Fruit fly (Drosophila melanogaster) whole organism, embryonic: ENCODE results near the gene AANATL7.

Experiments used
- Atf6 ChIP-seq: fragments of 200-800 bp; sonication (Bioruptor generic); IDR thresholded peaks from 2 replicates; pipeline ENCODE4 v1.3.6; 2022; ENCODE audit warnings: missing biosample characterization, missing genetic modification characterization
- BtbVII ChIP-seq: fragments of 200-800 bp; sonication (Bioruptor generic); optimal IDR thresholded peaks from 3 replicates; lab custom pipeline; 2017; ENCODE audit warnings: missing biosample characterization, mild to moderate bottlenecking, missing genetic modification characterization
- CG12769 ChIP-seq: fragments of 200-800 bp; sonication (Bioruptor generic); optimal IDR thresholded peaks from 2 replicates; lab custom pipeline; 2019; ENCODE audit warnings: missing biosample characterization, mild to moderate bottlenecking, missing genetic modification characterization, moderate library complexity
- CG13894 ChIP-seq: fragments of 200-800 bp; sonication (Bioruptor generic); optimal IDR thresholded peaks from 3 replicates; lab custom pipeline; 2018; ENCODE audit warnings: missing biosample characterization, mild to moderate bottlenecking, missing genetic modification characterization, moderate library complexity
- CG14667 ChIP-seq: fragments of 200-800 bp; sonication (Bioruptor generic); IDR thresholded peaks from 2 replicates; pipeline ENCODE4 v1.3.6; 2022; ENCODE audit warnings: missing biosample characterization, missing genetic modification characterization
- CG14860 ChIP-seq: fragments of 200-800 bp; sonication (Bioruptor generic); IDR thresholded peaks from 3 replicates; pipeline ENCODE4 v1.3.6; 2022; ENCODE audit warnings: missing biosample characterization, missing genetic modification characterization; ENCODE audit not compliant: partially characterized antibody
- CG15011 ChIP-seq: fragments of 200-800 bp; sonication (Bioruptor generic); optimal IDR thresholded peaks from 3 replicates; lab custom pipeline; 2018; ENCODE audit warnings: missing biosample characterization, mild to moderate bottlenecking, missing genetic modification characterization
- CG1529 ChIP-seq: fragments of 200-800 bp; sonication (Bioruptor generic); optimal IDR thresholded peaks from 3 replicates; lab custom pipeline; 2018; ENCODE audit warnings: missing biosample characterization, missing genetic modification characterization
- CG17328 ChIP-seq: fragments of 200-800 bp; sonication (Bioruptor generic); IDR thresholded peaks from 2 replicates; pipeline ENCODE4 v1.3.6; 2022; ENCODE audit warnings: missing biosample characterization, missing genetic modification characterization
- CG17829 ChIP-seq: fragments of 200-800 bp; optimal IDR thresholded peaks from 2 replicates; lab custom pipeline; 2019; ENCODE audit warnings: missing biosample characterization, mild to moderate bottlenecking, missing genetic modification characterization, moderate library complexity
- CG18011 ChIP-seq: fragments of 200-800 bp; sonication (Bioruptor generic); optimal IDR thresholded peaks from 2 replicates; lab custom pipeline; 2017; ENCODE audit warnings: missing biosample characterization, missing genetic modification characterization, mild to moderate bottlenecking, moderate library complexity, missing genotype
- CG3065 ChIP-seq: fragments of 200-800 bp; sonication (Bioruptor generic); optimal IDR thresholded peaks from 2 replicates; lab custom pipeline; 2016; ENCODE audit warnings: missing biosample characterization, missing genetic modification characterization
- CG34376 ChIP-seq: fragments of 200-800 bp; sonication (Bioruptor generic); optimal IDR thresholded peaks from 2 replicates; lab custom pipeline; 2018; ENCODE audit warnings: missing biosample characterization, mild to moderate bottlenecking, missing genetic modification characterization
- CG34422 ChIP-seq: fragments of 200-800 bp; sonication (Bioruptor generic); IDR thresholded peaks from 3 replicates; pipeline ENCODE4 v1.3.6; 2022; ENCODE audit warnings: missing biosample characterization, missing genetic modification characterization
- CG4854 ChIP-seq: fragments of 200-800 bp; sonication (Bioruptor generic); optimal IDR thresholded peaks from 2 replicates; lab custom pipeline; 2016; ENCODE audit warnings: missing biosample characterization, missing genetic modification characterization, inconsistent platforms
- CG6175 ChIP-seq: fragments of 200-800 bp; sonication (Bioruptor generic); IDR thresholded peaks from 3 replicates; pipeline ENCODE4 v1.3.6; 2022; ENCODE audit warnings: missing biosample characterization, missing genetic modification characterization
- CG7271 ChIP-seq: fragments of 200-800 bp; sonication (Bioruptor generic); optimal IDR thresholded peaks from 2 replicates; lab custom pipeline; 2018; ENCODE audit warnings: missing biosample characterization, mild to moderate bottlenecking, missing genetic modification characterization, moderate library complexity
- CG7786 ChIP-seq: fragments of 200-800 bp; sonication (Bioruptor generic); optimal IDR thresholded peaks from 2 replicates; lab custom pipeline; 2016; ENCODE audit warnings: missing biosample characterization, missing genetic modification characterization
- CG7928 ChIP-seq: fragments of 200-800 bp; sonication (Bioruptor generic); optimal IDR thresholded peaks from 2 replicates; lab custom pipeline; 2017; ENCODE audit warnings: missing biosample characterization, mild to moderate bottlenecking, missing genetic modification characterization
- CG8089 ChIP-seq: fragments of 200-800 bp; sonication (Bioruptor generic); optimal IDR thresholded peaks from 3 replicates; lab custom pipeline; 2016; ENCODE audit warnings: missing biosample characterization, missing genetic modification characterization
- CG8478 ChIP-seq: fragments of >200 bp; optimal IDR thresholded peaks from 2 replicates; lab custom pipeline; 2018
- E2f1 ChIP-seq: fragments of 200-800 bp; sonication (Bioruptor generic); IDR thresholded peaks from 2 replicates; pipeline ENCODE4 v1.3.6; 2022; ENCODE audit warnings: missing biosample characterization, missing genetic modification characterization
- H15 ChIP-seq: fragments of 200-800 bp; sonication (Bioruptor generic); IDR thresholded peaks from 3 replicates; pipeline ENCODE4 v1.3.6; 2022; ENCODE audit warnings: missing biosample characterization, missing genetic modification characterization
- Jarid2 ChIP-seq: fragments of 200-800 bp; sonication (Bioruptor generic); optimal IDR thresholded peaks from 3 replicates; lab custom pipeline; 2017; ENCODE audit warnings: mild to moderate bottlenecking, missing biosample characterization, missing genetic modification reagents, missing genetic modification characterization
- MESR4 ChIP-seq: fragments of 200-800 bp; sonication (Bioruptor generic); optimal IDR thresholded peaks from 2 replicates; lab custom pipeline; 2018; ENCODE audit warnings: missing biosample characterization, mild to moderate bottlenecking, missing genetic modification characterization, moderate library complexity
- Med ChIP-seq: fragments of 200-800 bp; sonication (Bioruptor generic); peaks from one replicate; lab custom pipeline; 2016; ENCODE audit warnings: missing biosample characterization, missing genetic modification characterization, mild to moderate bottlenecking, inconsistent platforms, moderate library complexity
- Mrtf ChIP-seq: fragments of 200-800 bp; sonication (Bioruptor generic); IDR thresholded peaks from 3 replicates; pipeline ENCODE4 v1.3.6; 2022; ENCODE audit warnings: missing biosample characterization, missing genetic modification characterization
- Nf-YC ChIP-seq: fragments of 200-800 bp; optimal IDR thresholded peaks from 3 replicates; lab custom pipeline; 2019; ENCODE audit warnings: missing biosample characterization, mild to moderate bottlenecking, missing genetic modification characterization, moderate library complexity
- Taf1 ChIP-seq: fragments of 200-800 bp; sonication (Bioruptor generic); IDR thresholded peaks from 2 replicates; pipeline ENCODE4 v1.3.6; 2022; ENCODE audit warnings: missing biosample characterization, missing genetic modification characterization
- amos ChIP-seq: fragments of 200-800 bp; sonication (Bioruptor generic); IDR thresholded peaks from 2 replicates; pipeline ENCODE4 v1.3.6; 2022; ENCODE audit warnings: missing biosample characterization, missing genetic modification characterization; ENCODE audit not compliant: partially characterized antibody
- ase ChIP-seq: fragments of 200-800 bp; sonication (Bioruptor generic); IDR thresholded peaks from 3 replicates; pipeline ENCODE4 v1.3.6; 2022; ENCODE audit warnings: missing biosample characterization, missing genetic modification characterization
- chinmo ChIP-seq: fragments of 200-800 bp; sonication (Bioruptor generic); IDR thresholded peaks from 4 replicates; pipeline ENCODE4 v1.3.6; 2022; ENCODE audit warnings: missing biosample characterization, missing genetic modification characterization; ENCODE audit not compliant: partially characterized antibody
- croc ChIP-seq: fragments of 200-800 bp; sonication (Bioruptor generic); conservative IDR thresholded peaks from 3 replicates; pipeline ENCODE4 v1.3.6; 2022; ENCODE audit warnings: missing biosample characterization, missing genetic modification characterization
- fd96Cb ChIP-seq: fragments of 200-800 bp; sonication (Bioruptor generic); optimal IDR thresholded peaks from 2 replicates; lab custom pipeline; 2018; ENCODE audit warnings: missing biosample characterization, mild to moderate bottlenecking, missing genetic modification characterization, moderate library complexity
- gcm ChIP-seq: fragments of 200-800 bp; sonication (Bioruptor generic); optimal IDR thresholded peaks from 2 replicates; lab custom pipeline; 2019; ENCODE audit warnings: missing biosample characterization, mild to moderate bottlenecking, missing genetic modification characterization, moderate library complexity
- jumu ChIP-seq: fragments of 200-800 bp; sonication (Bioruptor generic); optimal IDR thresholded peaks from 3 replicates; lab custom pipeline; 2016; ENCODE audit warnings: missing biosample characterization, missing genetic modification characterization
- lbe ChIP-seq: fragments of 200-800 bp; sonication (Bioruptor generic); optimal IDR thresholded peaks from 2 replicates; lab custom pipeline; 2016; ENCODE audit warnings: missing biosample characterization, mild to moderate bottlenecking, missing genetic modification characterization
- lilli ChIP-seq: fragments of 200-800 bp; sonication (Bioruptor generic); optimal IDR thresholded peaks from 3 replicates; lab custom pipeline; 2016; ENCODE audit warnings: missing biosample characterization, missing genetic modification characterization
- nerfin-1 ChIP-seq: fragments of 200-800 bp; sonication (Bioruptor generic); optimal IDR thresholded peaks from 3 replicates; lab custom pipeline; 2019; ENCODE audit warnings: missing biosample characterization, mild to moderate bottlenecking, missing genetic modification characterization, moderate library complexity
- nmo ChIP-seq: fragments of 200-800 bp; sonication (Bioruptor generic); optimal IDR thresholded peaks from 2 replicates; lab custom pipeline; 2018; ENCODE audit warnings: missing biosample characterization, mild to moderate bottlenecking, missing genetic modification characterization, moderate library complexity
- pan ChIP-seq, 4 experiments: fragments of >200 bp in 3 of 4; fragments of 200-800 bp in 1 of 4; sonication (Bioruptor generic) in 1 of 4; optimal IDR thresholded peaks in 3 of 4; IDR thresholded peaks in 1 of 4; 2 replicates each; pipeline versions ENCODE4 v1.3.6 to Lab custom; 2017 to 2022; ENCODE audit warnings: missing biosample characterization in 2 of 4, missing genetic modification characterization in 2 of 4, mixed read lengths in 1 of 4
- psq ChIP-seq: fragments of 200-800 bp; sonication (Bioruptor generic); optimal IDR thresholded peaks from 2 replicates; lab custom pipeline; 2017; ENCODE audit warnings: missing biosample characterization, missing genetic modification characterization
- row ChIP-seq: fragments of 200-800 bp; sonication (Bioruptor generic); IDR thresholded peaks from 3 replicates; pipeline ENCODE4 v1.3.6; 2022; ENCODE audit warnings: missing biosample characterization, missing genetic modification characterization
- sd ChIP-seq: fragments of 200-800 bp; sonication (Bioruptor generic); optimal IDR thresholded peaks from 3 replicates; lab custom pipeline; 2018; ENCODE audit warnings: missing biosample characterization, mild to moderate bottlenecking, missing genetic modification characterization, moderate library complexity
- sisA ChIP-seq: fragments of 200-800 bp; sonication (Bioruptor generic); IDR thresholded peaks from 2 replicates; pipeline ENCODE4 v1.3.6; 2022; ENCODE audit warnings: missing biosample characterization, missing genetic modification characterization
- slou ChIP-seq: fragments of 200-800 bp; sonication (Bioruptor generic); optimal IDR thresholded peaks from 3 replicates; lab custom pipeline; 2016; ENCODE audit warnings: missing biosample characterization, missing genetic modification characterization
- sqz ChIP-seq: fragments of 200-800 bp; sonication (Bioruptor generic); optimal IDR thresholded peaks from 3 replicates; lab custom pipeline; 2018; ENCODE audit warnings: missing biosample characterization, mild to moderate bottlenecking, missing genetic modification characterization
- unpg ChIP-seq: fragments of 200-800 bp; sonication (Bioruptor generic); optimal IDR thresholded peaks from 3 replicates; lab custom pipeline; 2018; ENCODE audit warnings: missing biosample characterization, mild to moderate bottlenecking, missing genetic modification characterization, moderate library complexity
- vvl ChIP-seq: fragments of 200-800 bp; sonication (Bioruptor generic); IDR thresholded peaks from 2 replicates; pipeline ENCODE4 v1.3.6; 2022; ENCODE audit warnings: missing biosample characterization, missing genetic modification characterization

The AANATL7 gene

dm6 chrX:2536136-2536535 lies 44.6 kb upstream of the AANATL7 start (continued):
- TF ChIP-seq CG1529 (GFP tag; lab: Kevin White, UChicago) = peak; percentile 4
- no peak for TF ChIP-seq gcm (GFP tag; lab: Kevin White, UChicago)
- peak; percentile 33 for TF ChIP-seq nmo
- no peak for TF ChIP-seq pan (optimal IDR thresholded peaks at IDR 0.05; lab: Kevin White, UChicago)
- peak in 1 of 2 experiments; percentile 70 for TF ChIP-seq pan (GFP tag; optimal IDR thresholded peaks at IDR 0.05 in 1 of 2, IDR thresholded peaks at IDR 0.05 in 1 of 2)
- TF ChIP-seq Mrtf = 0 out of 3 replicates have a peak, but pooled peaks have one; percentile 37
- 0 out of 2 replicates have a peak, but pooled peaks have one; percentile 33 for TF ChIP-seq CG14667 (GFP tag; lab: Robert Waterston, UW)
- no peak for TF ChIP-seq psq (GFP tag; lab: Kevin White, UChicago)
- no peak for TF ChIP-seq Taf1
- TF ChIP-seq CG8089 (GFP tag; lab: Kevin White, UChicago) = no peak
- no peak for TF ChIP-seq fd96Cb (tag; lab: Kevin White, UChicago)
- TF ChIP-seq unpg = peak; percentile 52
- TF ChIP-seq CG15011 (GFP tag; lab: Kevin White, UChicago) = no peak
- TF ChIP-seq CG4854 (GFP tag; lab: Kevin White, UChicago) = no peak
- TF ChIP-seq CG17829 (tag; lab: Kevin White, UChicago) = peak; percentile 27
- no peak for TF ChIP-seq CG34376 (GFP tag; lab: Kevin White, UChicago)
- TF ChIP-seq Jarid2 (GFP tag; lab: Kevin White, UChicago) = no peak
- no peak for TF ChIP-seq CG7271 (tag; lab: Kevin White, UChicago)
- peak; percentile 91 for TF ChIP-seq Med (GFP tag; lab: Kevin White, UChicago)
- peak; percentile 19; the same call in 1 of the 2 replicates for TF ChIP-seq Atf6 (GFP tag; lab: Robert Waterston, UW)
- TF ChIP-seq CG6175 (GFP tag; lab: Robert Waterston, UW) = no peak
- TF ChIP-seq CG12769 (tag; lab: Kevin White, UChicago) = peak; percentile 45
- peak; percentile 21; the same call in 1 of the 2 replicates for TF ChIP-seq E2f1 (GFP tag; lab: Robert Waterston, UW)
- TF ChIP-seq CG13894 (tag; lab: Kevin White, UChicago) = no peak
- no peak for TF ChIP-seq CG7928 (GFP tag; lab: Kevin White, UChicago)
- no peak for TF ChIP-seq CG14860 (GFP tag; lab: Robert Waterston, UW)
- TF ChIP-seq CG34422 (GFP tag; lab: Robert Waterston, UW) = no peak
- no peak for TF ChIP-seq amos (GFP tag; lab: Robert Waterston, UW)
- TF ChIP-seq CG3065 (GFP tag; lab: Kevin White, UChicago) = no peak
- no peak for TF ChIP-seq jumu (GFP tag; lab: Kevin White, UChicago)
- TF ChIP-seq BtbVII (GFP tag; lab: Kevin White, UChicago) = no peak
- peak; percentile 22 for TF ChIP-seq CG7786
- TF ChIP-seq lbe (GFP tag; lab: Kevin White, UChicago) = no peak
- TF ChIP-seq CG8478 (lab: Kevin White, UChicago) = no peak
- no peak for TF ChIP-seq slou (GFP tag; lab: Kevin White, UChicago)
- no peak for TF ChIP-seq CG18011 (GFP tag; lab: Kevin White, UChicago)
- peak; percentile 20 for TF ChIP-seq lilli (GFP tag; lab: Kevin White, UChicago)
- TF ChIP-seq H15 = no peak
- TF ChIP-seq Nf-YC (tag; lab: Kevin White, UChicago) = no peak
- TF ChIP-seq row (GFP tag; lab: Robert Waterston, UW) = peak; percentile 58
- TF ChIP-seq CG17328 = peak; percentile 58
- TF ChIP-seq, all 482 proteins: peak for 138

- TF ChIP-seq sd (tag; lab: Kevin White, UChicago) (peak; percentile 69), ase (GFP tag; lab: Robert Waterston, UW) (no peak), sisA (GFP tag; lab: Robert Waterston, UW) (no peak), vvl (GFP tag; lab: Robert Waterston, UW) (no peak), nerfin-1 (tag; lab: Kevin White, UChicago) (no peak), MESR4 (GFP tag; lab: Kevin White, UChicago) (no peak), sqz (GFP tag; lab: Kevin White, UChicago) (peak; percentile 57), fd96Cb (tag; lab: Kevin White, UChicago) (no peak), croc (GFP tag; lab: Robert Waterston, UW) (no peak), chinmo (GFP tag; lab: Robert Waterston, UW) (peak; percentile 55; the same call in 1 of the 4 replicates), pan (optimal IDR thresholded peaks at IDR 0.05; lab: Kevin White, UChicago) (no peak), pan (GFP tag; optimal IDR thresholded peaks at IDR 0.05 in 1 of 2, IDR thresholded peaks at IDR 0.05 in 1 of 2) (peak in 1 of 2 experiments; percentile 17), CG13894 (tag; lab: Kevin White, UChicago) (peak; percentile 95)
Observed at dm6 chrX:2537398-2537797, 43.4 kb upstream of the AANATL7 start.
